Fruit fly (Drosophila melanogaster) S2 (cell line): ENCODE data around the gene GstT3.

Source experiments
- CG8478 ChIP-seq: fragments of >200 bp; optimal IDR thresholded peaks from 2 replicates; lab custom pipeline; 2018
- CTCF ChIP-seq, 2 experiments: fragments of >200 bp; optimal IDR thresholded peaks; 2 replicates each; lab custom pipeline; 2018

- no peak for TF ChIP-seq CG8478 (lab: Kevin White, UChicago)
- TF ChIP-seq CTCF (optimal IDR thresholded peaks at IDR 0.05; lab: Kevin White, UChicago), result no peak
Measured at dm6 chrX:20448828-20449427, 18.3 kb upstream of the GstT3 start, which contains the start of gene tbc.
